Worm (Caenorhabditis elegans): ENCODE results near the gene F10E9.1.
"Not testable (repeated sequence)": the region's sequence is repeated elsewhere in the genome, so short reads cannot be mapped to it uniquely, and the experiment has no call there.

F10E9.1 gene

ce11 chrIII:8331211-8331610, 8.2 kb downstream of the F10E9.1 start, which contains the start of gene iglr-2:
iglr-2 (minus strand) TSS chrIII:8331311.
- no peak for TF ChIP-seq ceh-30 (tag; optimal IDR thresholded peaks at IDR 0.05)
- no peak for TF ChIP-seq tbx-2 (tag; optimal IDR thresholded peaks at IDR 0.05)
- no peak for TF ChIP-seq Y22D7AL.16 (tag; optimal IDR thresholded peaks at IDR 0.05)
- TF ChIP-seq pqm-1 (tag; optimal IDR thresholded peaks at IDR 0.05), result no peak
- no peak for TF ChIP-seq fkh-10 (GFP tag; optimal IDR thresholded peaks at IDR 0.05)
- no peak for TF ChIP-seq ceh-48 (tag; optimal IDR thresholded peaks at IDR 0.05)
- TF ChIP-seq hlh-8 (tag; optimal IDR thresholded peaks at IDR 0.05), result no peak
- no peak for TF ChIP-seq dve-1 (tag; optimal IDR thresholded peaks at IDR 0.05)
- no peak for TF ChIP-seq unc-42 (tag; optimal IDR thresholded peaks at IDR 0.05)
- TF ChIP-seq ceh-2 (tag; optimal IDR thresholded peaks at IDR 0.05), result no peak
- TF ChIP-seq ceh-22 (tag; optimal IDR thresholded peaks at IDR 0.05), result no peak
- no peak for TF ChIP-seq pat-9 (tag; optimal IDR thresholded peaks at IDR 0.05)

- TF ChIP-seq elt-2 (tag; optimal IDR thresholded peaks at IDR 0.05), result no peak
- TF ChIP-seq nfya-1 (tag; optimal IDR thresholded peaks at IDR 0.05), result peak; percentile 9
- TF ChIP-seq hlh-30 (tag; optimal IDR thresholded peaks at IDR 0.05; ENCODE audit: insufficient read depth), result peak; percentile 62
Observed at ce11 chrIII:8331779-8332178, 8.8 kb downstream of the F10E9.1 start, which contains the start of the genes mrps-18A and ZC262.2. mrps-18A (minus strand) TSS chrIII:8331919. ZC262.2 (plus strand) TSS chrIII:8332062.

- TF ChIP-seq nfya-1 (tag; optimal IDR thresholded peaks at IDR 0.05) (no peak), lim-6 (tag; optimal IDR thresholded peaks at IDR 0.05) (no peak), pax-1 (tag; optimal IDR thresholded peaks at IDR 0.05) (no peak), sox-2 (GFP tag; IDR thresholded peaks at IDR 0.05) (no peak), pat-9 (tag; optimal IDR thresholded peaks at IDR 0.05) (no peak), ceh-24 (tag; optimal IDR thresholded peaks at IDR 0.05) (no peak), ceh-19 (GFP tag; optimal IDR thresholded peaks at IDR 0.05) (no peak), mec-3 (tag; optimal IDR thresholded peaks at IDR 0.05; ENCODE audit: borderline replicate concordance) (no peak), ceh-22 (tag; optimal IDR thresholded peaks at IDR 0.05) (no peak), hlh-6 (tag; optimal IDR thresholded peaks at IDR 0.05) (no peak), fax-1 (tag; optimal IDR thresholded peaks at IDR 0.05) (no peak), rnt-1 (tag; optimal IDR thresholded peaks at IDR 0.05) (no peak), C08G9.2 (tag; optimal IDR thresholded peaks at IDR 0.05) (no peak), pqm-1 (tag; optimal IDR thresholded peaks at IDR 0.05) (no peak), ets-4 (tag; optimal IDR thresholded peaks at IDR 0.05) (no peak), fkh-10 (GFP tag; optimal IDR thresholded peaks at IDR 0.05) (no peak), npax-4 (tag; optimal IDR thresholded peaks at IDR 0.05) (no peak), syd-9 (tag; optimal IDR thresholded peaks at IDR 0.05) (no peak)
Observed at ce11 chrIII:8334432-8334831, 11.5 kb downstream of the F10E9.1 start, which contains the start of gene ZC262.4. ZC262.4 (minus strand) TSS chrIII:8334532.

- not testable (repeated sequence) for TF ChIP-seq pax-1 (tag; optimal IDR thresholded peaks at IDR 0.05); ceh-19 (GFP tag; optimal IDR thresholded peaks at IDR 0.05); unc-86 (tag; optimal IDR thresholded peaks at IDR 0.05)
Observed at ce11 chrIII:8339372-8339771, 16.4 kb downstream of the F10E9.1 start, which contains the start of gene clc-28. clc-28 (minus strand) TSS chrIII:8339472.

ce11 chrIII:8344283-8344682, 21.3 kb downstream of the F10E9.1 start, which contains the start of gene ZC262.7:
ZC262.7 (minus strand) TSS chrIII:8344336.
- TF ChIP-seq ceh-18, hlh-15, pros-1 (tag; optimal IDR thresholded peaks at IDR 0.05): not testable (repeated sequence)

ce11 chrIII:8347822-8348221, 24.9 kb downstream of the F10E9.1 start, which contains the start of gene clc-29:
clc-29 (minus strand) TSS chrIII:8347922.
- TF ChIP-seq hlh-15, pax-1, ceh-24 (tag; optimal IDR thresholded peaks at IDR 0.05): not testable (repeated sequence)
